Worm (Caenorhabditis elegans): ENCODE measurements around the gene dlhd-1.

dlhd-1 gene

ce11 chrII:1157135-1157534, 14.8 kb downstream of the dlhd-1 start:
- TF ChIP-seq ceh-36 (tag; optimal IDR thresholded peaks at IDR 0.05): no peak

ce11 chrII:1153299-1153698, 18.6 kb downstream of the dlhd-1 start:
- no peak for TF ChIP-seq hnd-1 (tag; optimal IDR thresholded peaks at IDR 0.05)
- no peak for TF ChIP-seq B0310.2 (tag; optimal IDR thresholded peaks at IDR 0.05)
- no peak for TF ChIP-seq hmg-4 (GFP tag; optimal IDR thresholded peaks at IDR 0.05)
- 0 out of 2 replicates have a peak, but pooled peaks have one; percentile 13 for TF ChIP-seq scrt-1 (GFP tag; IDR thresholded peaks at IDR 0.05)
- peak; percentile 34; the same call in 1 of the 2 replicates for TF ChIP-seq flt-1 (GFP tag; IDR thresholded peaks at IDR 0.05)
- no peak for TF ChIP-seq tbx-37 (GFP tag; conservative IDR thresholded peaks at IDR 0.05)

- TF ChIP-seq flt-1 (GFP tag; IDR thresholded peaks at IDR 0.05) (no peak), ets-7 (tag; optimal IDR thresholded peaks at IDR 0.05) (no peak)
These were observed 19.2 kb downstream of the dlhd-1 start for ce11 chrII:1152732-1153131.

- TF ChIP-seq hmg-4 (GFP tag; optimal IDR thresholded peaks at IDR 0.05) (no peak), ets-7 (tag; optimal IDR thresholded peaks at IDR 0.05) (no peak), aly-1 (tag; optimal IDR thresholded peaks at IDR 0.05) (no peak), tbx-11 (GFP tag; IDR thresholded peaks at IDR 0.05) (no peak), B0310.2 (tag; optimal IDR thresholded peaks at IDR 0.05) (no peak), F13C5.2 (tag; optimal IDR thresholded peaks at IDR 0.05) (no peak), ama-1 (optimal IDR thresholded peaks at IDR 0.05) (no peak), tra-4 (tag; optimal IDR thresholded peaks at IDR 0.05) (no peak), sea-1 (GFP tag; conservative IDR thresholded peaks at IDR 0.05) (no peak), flt-1 (GFP tag; IDR thresholded peaks at IDR 0.05) (no peak)
These were observed 20.1 kb downstream of the dlhd-1 start for ce11 chrII:1151810-1152209.

ce11 chrII:1149390-1149789, 22.5 kb downstream of the dlhd-1 start:
- TF ChIP-seq ama-1 (optimal IDR thresholded peaks at IDR 0.05) (no peak), sea-1 (GFP tag; conservative IDR thresholded peaks at IDR 0.05) (no peak), scrt-1 (GFP tag; IDR thresholded peaks at IDR 0.05) (no peak), B0310.2 (tag; optimal IDR thresholded peaks at IDR 0.05) (no peak), hmg-4 (GFP tag; optimal IDR thresholded peaks at IDR 0.05) (no peak), ets-7 (tag; optimal IDR thresholded peaks at IDR 0.05) (no peak), ceh-13 (GFP tag; optimal IDR thresholded peaks at IDR 0.05) (no peak), hmbx-1 (tag; optimal IDR thresholded peaks at IDR 0.05) (no peak), tbx-11 (GFP tag; IDR thresholded peaks at IDR 0.05) (no peak), ceh-36 (tag; optimal IDR thresholded peaks at IDR 0.05) (no peak), tbx-37 (GFP tag; conservative IDR thresholded peaks at IDR 0.05) (no peak)

- TF ChIP-seq tbx-37 (GFP tag; conservative IDR thresholded peaks at IDR 0.05): no peak
- TF ChIP-seq aly-1 (tag; optimal IDR thresholded peaks at IDR 0.05): no peak
- TF ChIP-seq pes-1 (GFP tag; IDR thresholded peaks at IDR 0.05): no peak
- TF ChIP-seq ceh-13 (GFP tag; optimal IDR thresholded peaks at IDR 0.05): no peak
- no peak for TF ChIP-seq flt-1 (GFP tag; IDR thresholded peaks at IDR 0.05)
These were observed 28.7 kb downstream of the dlhd-1 start for ce11 chrII:1143173-1143738.

ce11 chrII:1141720-1142574, 30.0 kb downstream of the dlhd-1 start:
- TF ChIP-seq ets-7 (tag; optimal IDR thresholded peaks at IDR 0.05) (no peak), ceh-13 (GFP tag; optimal IDR thresholded peaks at IDR 0.05) (no peak), scrt-1 (GFP tag; IDR thresholded peaks at IDR 0.05) (no peak), flt-1 (GFP tag; IDR thresholded peaks at IDR 0.05) (no peak), aly-1 (tag; optimal IDR thresholded peaks at IDR 0.05) (no peak), tra-4 (tag; optimal IDR thresholded peaks at IDR 0.05) (no peak), tbx-11 (GFP tag; IDR thresholded peaks at IDR 0.05) (no peak), ceh-36 (tag; optimal IDR thresholded peaks at IDR 0.05) (no peak), hmg-4 (GFP tag; optimal IDR thresholded peaks at IDR 0.05) (no peak)

ce11 chrII:1140689-1141088, 31.2 kb downstream of the dlhd-1 start, which contains the start of gene W09B6.4:
W09B6.4 (minus strand) TSS chrII:1140839.
- TF ChIP-seq ets-7 (tag; optimal IDR thresholded peaks at IDR 0.05) (no peak), flt-1 (GFP tag; IDR thresholded peaks at IDR 0.05) (no peak), tbx-11 (GFP tag; IDR thresholded peaks at IDR 0.05) (no peak), hnd-1 (tag; optimal IDR thresholded peaks at IDR 0.05) (no peak), ama-1 (optimal IDR thresholded peaks at IDR 0.05) (no peak), pes-1 (GFP tag; IDR thresholded peaks at IDR 0.05) (no peak), ceh-13 (GFP tag; optimal IDR thresholded peaks at IDR 0.05) (no peak), aly-1 (tag; optimal IDR thresholded peaks at IDR 0.05) (no peak), F13C5.2 (tag; optimal IDR thresholded peaks at IDR 0.05) (no peak), ceh-36 (tag; optimal IDR thresholded peaks at IDR 0.05) (no peak), hmbx-1 (tag; optimal IDR thresholded peaks at IDR 0.05) (no peak), tbx-37 (GFP tag; conservative IDR thresholded peaks at IDR 0.05) (no peak), B0310.2 (tag; optimal IDR thresholded peaks at IDR 0.05) (no peak), hmg-4 (GFP tag; optimal IDR thresholded peaks at IDR 0.05) (no peak), scrt-1 (GFP tag; IDR thresholded peaks at IDR 0.05) (no peak), sea-1 (GFP tag; conservative IDR thresholded peaks at IDR 0.05) (no peak), tra-4 (tag; optimal IDR thresholded peaks at IDR 0.05) (no peak)
